Worm (Caenorhabditis elegans) whole organism, L4 larva: ENCODE measurements around the gene Y54G2A.36.
A peak's percentile ranks its signal among the peaks of the same experiment; 100 is the strongest.

Experiments
- D1046.2 ChIP-seq: fragments of 200-800 bp; sonication (Bioruptor generic); IDR thresholded peaks from 2 replicates; pipeline ENCODE4 v1.3.6; 2022; ENCODE audit warnings: missing genetic modification characterization, missing compliant biosample characterization
- F37D6.2 ChIP-seq: sonication (generic microtip); optimal IDR thresholded peaks from 2 replicates; lab custom pipeline; 2016; ENCODE audit warnings: mild to moderate bottlenecking, missing genetic modification characterization, missing compliant biosample characterization
- R02D3.7 ChIP-seq: fragments of 150-350 bp; sonication (generic microtip); optimal IDR thresholded peaks from 3 replicates; lab custom pipeline; 2014; ENCODE audit warnings: missing biosample characterization, missing genetic modification characterization
- Y75B8A.6 ChIP-seq: fragments of 200-800 bp; sonication (Bioruptor generic); IDR thresholded peaks from 2 replicates; pipeline ENCODE4 v1.3.6; 2022; ENCODE audit warnings: missing genetic modification reagents, missing genetic modification characterization, missing compliant biosample characterization
- arid-1 ChIP-seq: fragments of 200-800 bp; sonication (Bioruptor generic); conservative IDR thresholded peaks from 2 replicates; pipeline ENCODE4 v1.3.6; 2022; ENCODE audit warnings: missing genetic modification reagents, missing genetic modification characterization, missing compliant biosample characterization
- ceh-62 ChIP-seq: sonication (generic microtip); optimal IDR thresholded peaks from 2 replicates; lab custom pipeline; 2017; ENCODE audit warnings: missing biosample characterization, missing genetic modification characterization
- ceh-82 ChIP-seq: sonication (generic microtip); optimal IDR thresholded peaks from 2 replicates; lab custom pipeline; 2017; ENCODE audit warnings: missing biosample characterization, missing genetic modification characterization
- ctbp-1 ChIP-seq: fragments of 200-800 bp; sonication (Bioruptor generic); IDR thresholded peaks from 2 replicates; pipeline ENCODE4 v1.3.6; 2022; ENCODE audit warnings: missing genetic modification reagents, missing genetic modification characterization, missing compliant biosample characterization
- daf-16 ChIP-seq, 3 experiments: sonication (generic microtip); optimal IDR thresholded peaks; 2 replicates each; lab custom pipeline; 2016 to 2017; ENCODE audit warnings: missing genetic modification characterization in 3 of 3, missing genetic modification reagents in 3 of 3, mild to moderate bottlenecking in 2 of 3, missing compliant biosample characterization in 2 of 3, missing biosample characterization in 1 of 3, moderate library complexity in 1 of 3
- daf-19 ChIP-seq: fragments of 200-800 bp; sonication (Bioruptor generic); conservative IDR thresholded peaks from 2 replicates; pipeline ENCODE4 v1.3.6; 2022; ENCODE audit warnings: missing genetic modification characterization, missing compliant biosample characterization
- dmd-6 ChIP-seq: fragments of 200-800 bp; sonication (Bioruptor generic); IDR thresholded peaks from 2 replicates; pipeline ENCODE4 v1.3.6; 2022; ENCODE audit warnings: missing genetic modification reagents, missing genetic modification characterization, missing compliant biosample characterization
- dmd-9 ChIP-seq: fragments of 200-800 bp; sonication (Bioruptor generic); IDR thresholded peaks from 2 replicates; pipeline ENCODE4 v1.3.6; 2022; ENCODE audit warnings: missing genetic modification reagents, missing genetic modification characterization, missing compliant biosample characterization
- dve-1 ChIP-seq: sonication (generic microtip); optimal IDR thresholded peaks from 2 replicates; lab custom pipeline; 2017; ENCODE audit warnings: antibody characterized with exemption, mild to moderate bottlenecking, missing genetic modification characterization, missing compliant biosample characterization; ENCODE audit not compliant: insufficient read depth
- egl-27 ChIP-seq: sonication (generic microtip); optimal IDR thresholded peaks from 3 replicates; lab custom pipeline; 2017; ENCODE audit warnings: missing biosample characterization, missing genetic modification reagents, missing genetic modification characterization
- fos-1 ChIP-seq: fragments of 150-350 bp; optimal IDR thresholded peaks from 2 replicates; lab custom pipeline; 2014; ENCODE audit warnings: missing biosample characterization, missing genetic modification characterization
- hif-1 ChIP-seq, 2 experiments: sonication (generic microtip); optimal IDR thresholded peaks; 2 replicates each; lab custom pipeline; 2016 to 2017; ENCODE audit warnings: missing compliant biosample characterization in 2 of 2, missing genetic modification characterization in 2 of 2, missing genetic modification reagents in 2 of 2, missing genotype in 2 of 2, mild to moderate bottlenecking in 1 of 2
- hlh-11 ChIP-seq: fragments of 200-800 bp; sonication (Bioruptor generic); optimal IDR thresholded peaks from 2 replicates; lab custom pipeline; 2018; ENCODE audit warnings: mild to moderate bottlenecking, missing genetic modification characterization, missing compliant biosample characterization
- hlh-30 ChIP-seq: sonication (generic microtip); optimal IDR thresholded peaks from 2 replicates; lab custom pipeline; 2017; ENCODE audit warnings: antibody characterized with exemption, mild to moderate bottlenecking, missing genetic modification characterization, missing compliant biosample characterization; ENCODE audit not compliant: insufficient read depth
- jun-1 ChIP-seq: fragments of 150-350 bp; optimal IDR thresholded peaks from 2 replicates; lab custom pipeline; 2014; ENCODE audit warnings: missing biosample characterization, missing genetic modification reagents, missing genetic modification characterization
- lin-1 ChIP-seq: fragments of 200-800 bp; sonication (Bioruptor generic); IDR thresholded peaks from 2 replicates; pipeline ENCODE4 v1.3.6; 2022; ENCODE audit warnings: missing genetic modification reagents, missing genetic modification characterization, missing compliant biosample characterization
- lin-38 ChIP-seq: fragments of 200-800 bp; sonication (Bioruptor generic); IDR thresholded peaks from 2 replicates; pipeline ENCODE4 v1.3.6; 2022; ENCODE audit warnings: missing genetic modification reagents, missing genetic modification characterization, missing compliant biosample characterization
- lir-3 ChIP-seq: sonication (generic microtip); optimal IDR thresholded peaks from 2 replicates; lab custom pipeline; 2016; ENCODE audit warnings: mild to moderate bottlenecking, missing genetic modification characterization, missing compliant biosample characterization
- madf-5 ChIP-seq, 2 experiments: fragments of 200-800 bp; sonication (Bioruptor generic); IDR thresholded peaks; 2 replicates each; pipeline ENCODE4 v1.3.6; 2022; ENCODE audit warnings: missing compliant biosample characterization in 2 of 2, missing genetic modification characterization in 2 of 2
- mep-1 ChIP-seq: fragments of 150-350 bp; sonication (generic microtip); optimal IDR thresholded peaks from 3 replicates; lab custom pipeline; 2014; ENCODE audit warnings: missing biosample characterization, missing genetic modification characterization
- mes-2 ChIP-seq: sonication (generic microtip); optimal IDR thresholded peaks from 2 replicates; lab custom pipeline; 2016; ENCODE audit warnings: missing genotype, mild to moderate bottlenecking, missing genetic modification characterization, missing compliant biosample characterization; ENCODE audit not compliant: poor library complexity, severe bottlenecking
- nhr-111 ChIP-seq: fragments of 200-800 bp; sonication (Bioruptor generic); optimal IDR thresholded peaks from 2 replicates; lab custom pipeline; 2018; ENCODE audit warnings: mild to moderate bottlenecking, missing genetic modification characterization, missing compliant biosample characterization
- nhr-25 ChIP-seq: sonication (generic microtip); optimal IDR thresholded peaks from 2 replicates; lab custom pipeline; 2017; ENCODE audit warnings: missing genetic modification characterization, mild to moderate bottlenecking, missing compliant biosample characterization, antibody characterized with exemption, moderate library complexity, borderline replicate concordance; ENCODE audit not compliant: insufficient read depth
- nhr-28 ChIP-seq: fragments of 150-350 bp; optimal IDR thresholded peaks from 2 replicates; lab custom pipeline; 2014; ENCODE audit warnings: missing biosample characterization, missing genetic modification characterization
- nhr-42 ChIP-seq: fragments of 200-800 bp; sonication (Bioruptor generic); IDR thresholded peaks from 2 replicates; pipeline ENCODE4 v1.3.6; 2022; ENCODE audit warnings: missing genetic modification characterization, missing compliant biosample characterization
- nhr-77 ChIP-seq: fragments of 150-350 bp; optimal IDR thresholded peaks from 2 replicates; lab custom pipeline; 2014; ENCODE audit warnings: missing biosample characterization, missing genetic modification characterization
- saeg-2 ChIP-seq: fragments of 200-800 bp; sonication (Bioruptor generic); IDR thresholded peaks from 2 replicates; pipeline ENCODE4 v1.3.6; 2022; ENCODE audit warnings: missing genetic modification reagents, missing genetic modification characterization, missing compliant biosample characterization
- unc-130 ChIP-seq: sonication (generic microtip); optimal IDR thresholded peaks from 2 replicates; lab custom pipeline; 2016; ENCODE audit warnings: missing genetic modification reagents, missing genetic modification characterization, missing compliant biosample characterization
- unc-62 ChIP-seq, 3 experiments: fragments of 150-350 bp in 1 of 3; sonication (generic microtip); optimal IDR thresholded peaks in 2 of 3; peaks in 1 of 3; 1 replicate in 1 of 3; 2 replicates in 2 of 3; lab custom pipeline; 2014 to 2017; ENCODE audit warnings: missing biosample characterization in 3 of 3, missing genetic modification characterization in 3 of 3, missing genetic modification reagents in 3 of 3, missing genotype in 1 of 3
- vab-7 ChIP-seq: fragments of 200-800 bp; sonication (Bioruptor generic); IDR thresholded peaks from 2 replicates; pipeline ENCODE4 v1.3.6; 2022; ENCODE audit warnings: missing genetic modification reagents, missing genetic modification characterization, missing compliant biosample characterization
- zag-1 ChIP-seq: fragments of 150-350 bp; optimal IDR thresholded peaks from 2 replicates; lab custom pipeline; 2014; ENCODE audit warnings: missing biosample characterization, missing genetic modification characterization
- zfp-3 ChIP-seq: fragments of 200-800 bp; sonication (Bioruptor generic); conservative IDR thresholded peaks from 2 replicates; pipeline ENCODE4 v1.3.6; 2022; ENCODE audit warnings: missing genetic modification reagents, missing genetic modification characterization, missing compliant biosample characterization
- ztf-7 ChIP-seq: fragments of 150-350 bp; optimal IDR thresholded peaks from 2 replicates; lab custom pipeline; 2014; ENCODE audit warnings: missing biosample characterization, missing genetic modification characterization

Gene Y54G2A.36

DNA sequence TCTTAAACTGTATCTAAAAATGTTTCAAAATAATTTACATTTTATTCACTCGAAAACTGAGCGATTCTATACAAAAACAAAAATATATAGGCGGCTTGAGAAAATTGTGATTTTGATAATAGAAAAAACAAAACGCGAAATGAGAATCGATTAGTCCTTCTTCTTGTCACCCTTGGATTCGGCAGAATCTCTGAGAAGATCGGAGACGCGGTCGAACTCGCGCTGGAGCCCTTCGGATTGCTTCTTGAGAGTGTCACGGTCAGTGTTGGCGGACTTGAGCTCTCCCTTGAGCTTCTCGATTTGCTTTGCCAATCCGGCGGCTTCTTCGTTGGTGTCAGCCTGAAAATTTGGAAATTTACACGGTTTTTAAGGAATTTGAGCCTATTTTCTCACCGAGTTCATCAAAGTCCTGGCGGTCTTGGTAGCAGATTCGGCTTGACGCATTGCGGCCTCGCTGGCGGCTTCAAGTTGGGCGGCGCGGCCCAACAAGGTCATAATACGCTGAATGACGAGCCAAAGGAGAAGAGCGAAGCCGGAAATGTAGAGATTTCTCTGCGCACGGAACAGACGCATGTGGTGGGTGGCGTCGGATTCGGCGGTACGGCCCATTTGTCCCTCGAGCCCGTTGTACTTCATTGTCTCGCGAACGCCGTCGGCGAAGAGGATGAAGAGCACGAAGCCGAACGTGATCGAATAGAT, 5.8 kb upstream of the Y54G2A.36 start (continued):
- no peak for TF ChIP-seq lir-3
- TF ChIP-seq mes-2 (tag; lab: Kevin White, UChicago), result no peak
- TF ChIP-seq nhr-25 (tag; lab: Kevin White, UChicago), result no peak
- no peak for TF ChIP-seq dmd-6 (GFP tag; lab: Robert Waterston, UW)
- TF ChIP-seq hif-1 (tag; optimal IDR thresholded peaks at IDR 0.05; lab: Kevin White, UChicago), result no peak
- TF ChIP-seq F37D6.2 (tag; lab: Kevin White, UChicago), result no peak
- TF ChIP-seq D1046.2, result no peak
- no peak for TF ChIP-seq egl-27 (tag; lab: Kevin White, UChicago)
- TF ChIP-seq nhr-111, result no peak
- TF ChIP-seq madf-5 (GFP tag; IDR thresholded peaks at IDR 0.05; lab: Robert Waterston, UW), result no peak
- no peak for TF ChIP-seq vab-7 (GFP tag; lab: Robert Waterston, UW)
- no peak for TF ChIP-seq ctbp-1 (GFP tag; lab: Robert Waterston, UW)
- TF ChIP-seq saeg-2 (GFP tag; lab: Robert Waterston, UW), result no peak
- TF ChIP-seq mep-1 (tag; lab: Kevin White, UChicago), result peak; percentile 34
- no peak for TF ChIP-seq daf-19
- no peak for TF ChIP-seq unc-130 (GFP tag; lab: Kevin White, UChicago)
- no peak for TF ChIP-seq hlh-30
- TF ChIP-seq zag-1, result no peak
- no peak for TF ChIP-seq ztf-7 (tag; lab: Kevin White, UChicago)
- no peak for TF ChIP-seq fos-1 (tag; lab: Kevin White, UChicago)
- TF ChIP-seq ceh-82 (tag; lab: Kevin White, UChicago), result no peak
- 0 out of 2 replicates have a peak, but pooled peaks have one; percentile 11 for TF ChIP-seq zfp-3

DNA sequence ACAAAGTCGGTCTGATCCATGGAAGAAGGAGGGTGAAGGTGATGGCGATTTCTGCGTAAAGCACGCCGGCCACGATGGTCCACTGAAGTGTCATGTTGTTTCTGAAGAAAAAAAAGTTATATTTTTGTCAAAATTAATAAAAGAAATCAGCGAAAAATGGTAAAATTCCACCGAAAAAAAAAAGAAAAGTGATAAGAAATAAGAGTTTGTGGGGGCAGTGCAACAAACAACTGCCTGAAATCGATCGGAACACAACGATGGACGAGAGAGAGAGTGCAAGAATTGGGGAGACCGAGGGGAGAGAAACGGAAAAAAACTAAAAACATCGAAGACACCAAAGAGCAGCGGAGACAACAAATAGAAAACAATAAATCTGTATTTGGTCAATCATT, 5.1 kb upstream of the Y54G2A.36 start, which contains the start of gene Y54G2A.18:
TSS of gene Y54G2A.18 (minus strand) at position 101 of the 392 bp plus-strand sequence.
- TF ChIP-seq R02D3.7 (tag; lab: Kevin White, UChicago) (no peak), jun-1 (no peak), hlh-11 (peak; percentile 1), Y75B8A.6 (GFP tag; lab: Robert Waterston, UW) (no peak), nhr-77 (tag; lab: Kevin White, UChicago) (no peak), lin-1 (GFP tag; lab: Robert Waterston, UW) (no peak), daf-16 (GFP tag; optimal IDR thresholded peaks at IDR 0.05; lab: Kevin White, UChicago) (no peak), daf-16 (tag; optimal IDR thresholded peaks at IDR 0.05; lab: Kevin White, UChicago) (peak; percentile 83), lin-38 (GFP tag; lab: Robert Waterston, UW) (0 out of 2 replicates have a peak, but pooled peaks have one; percentile 20), hif-1 (tag; optimal IDR thresholded peaks at IDR 0.05; lab: Kevin White, UChicago) (no peak), D1046.2 (no peak), unc-62 (GFP tag; optimal IDR thresholded peaks at IDR 0.05 in 1 of 2; lab: Kevin White, UChicago) (peak in 1 of 2 experiments; percentile 28), unc-62 (tag; optimal IDR thresholded peaks at IDR 0.05; lab: Kevin White, UChicago) (no peak), dmd-6 (GFP tag; lab: Robert Waterston, UW) (peak; percentile 14; the same call in 1 of the 2 replicates), lir-3 (no peak), nhr-42 (GFP tag; lab: Robert Waterston, UW) (no peak), dmd-9 (GFP tag; lab: Robert Waterston, UW) (no peak), nhr-28 (tag; lab: Kevin White, UChicago) (peak; percentile 22), ctbp-1 (GFP tag; lab: Robert Waterston, UW) (no peak), dve-1 (tag; lab: Kevin White, UChicago) (peak; percentile 39), ceh-62 (tag; lab: Kevin White, UChicago) (no peak), arid-1 (GFP tag; lab: Robert Waterston, UW) (no peak)
